Worm (Caenorhabditis elegans) whole organism, young adult: ENCODE measurements around the gene com-1.
A peak's percentile ranks its signal among the peaks of the same experiment; 100 is the strongest.

Experiments used
- B0261.1 ChIP-seq: sonication (generic microtip); optimal IDR thresholded peaks from 2 replicates; lab custom pipeline; 2016; ENCODE audit warnings: mild to moderate bottlenecking, missing genetic modification characterization, moderate library complexity, missing compliant biosample characterization
- C06A6.2 ChIP-seq: fragments of 200-800 bp; sonication (Bioruptor generic); conservative IDR thresholded peaks from 2 replicates; pipeline ENCODE4 v1.3.6; 2022; ENCODE audit warnings: missing genetic modification characterization, missing compliant biosample characterization
- F37B4.10 ChIP-seq: fragments of 200-800 bp; sonication (Bioruptor generic); IDR thresholded peaks from 2 replicates; pipeline ENCODE4 v1.3.6; 2022; ENCODE audit warnings: missing genetic modification characterization, missing compliant biosample characterization
- F57A8.1 ChIP-seq: fragments of 200-800 bp; sonication (Bioruptor generic); optimal IDR thresholded peaks from 2 replicates; lab custom pipeline; 2018; ENCODE audit warnings: mild to moderate bottlenecking, missing genetic modification characterization, moderate library complexity, missing compliant biosample characterization
- K12H6.12 ChIP-seq: fragments of 200-800 bp; sonication (Bioruptor generic); optimal IDR thresholded peaks from 2 replicates; lab custom pipeline; 2018; ENCODE audit warnings: mild to moderate bottlenecking, missing genetic modification characterization, missing compliant biosample characterization
- Y53F4B.3 ChIP-seq: fragments of 200-800 bp; sonication (Bioruptor generic); IDR thresholded peaks from 2 replicates; pipeline ENCODE4 v1.3.6; 2022; ENCODE audit warnings: missing genetic modification reagents, missing genetic modification characterization, missing compliant biosample characterization
- Y95B8A.8 ChIP-seq: fragments of 200-800 bp; sonication (Bioruptor generic); IDR thresholded peaks from 2 replicates; pipeline ENCODE4 v1.3.6; 2022; ENCODE audit warnings: missing genetic modification reagents, missing genetic modification characterization, missing compliant biosample characterization
- ama-1 ChIP-seq, 3 experiments: fragments of 150-350 bp in 1 of 3; sonication (generic microtip) in 2 of 3; optimal IDR thresholded peaks; 2 replicates each; lab custom pipeline; 2014 to 2018; ENCODE audit warnings: missing biosample characterization in 2 of 3, missing genetic modification characterization in 2 of 3, missing genetic modification reagents in 2 of 3
- atf-7 ChIP-seq: sonication (generic microtip); optimal IDR thresholded peaks from 2 replicates; lab custom pipeline; 2017; ENCODE audit warnings: mild to moderate bottlenecking, missing genetic modification characterization, missing compliant biosample characterization
- athp-1 ChIP-seq: sonication (generic microtip); optimal IDR thresholded peaks from 2 replicates; lab custom pipeline; 2017; ENCODE audit warnings: mild to moderate bottlenecking, missing genetic modification characterization, missing compliant biosample characterization
- attf-3 ChIP-seq: fragments of 200-800 bp; sonication (Bioruptor generic); conservative IDR thresholded peaks from 2 replicates; pipeline ENCODE4 v1.3.6; 2022; ENCODE audit warnings: missing genetic modification reagents, missing genetic modification characterization, missing compliant biosample characterization
- attf-5 ChIP-seq: fragments of 200-800 bp; sonication (Bioruptor generic); optimal IDR thresholded peaks from 2 replicates; lab custom pipeline; 2018; ENCODE audit warnings: mild to moderate bottlenecking, missing genetic modification characterization, missing compliant biosample characterization
- attf-6 ChIP-seq: fragments of 200-800 bp; sonication (Bioruptor generic); IDR thresholded peaks from 2 replicates; pipeline ENCODE4 v1.3.6; 2022; ENCODE audit warnings: missing genetic modification reagents, missing genetic modification characterization, missing compliant biosample characterization
- bed-2 ChIP-seq: fragments of 200-800 bp; sonication (Bioruptor generic); IDR thresholded peaks from 2 replicates; pipeline ENCODE4 v1.3.6; 2022; ENCODE audit warnings: missing genetic modification reagents, missing genetic modification characterization, missing compliant biosample characterization
- chd-7 ChIP-seq: sonication (generic microtip); optimal IDR thresholded peaks from 2 replicates; lab custom pipeline; 2016; ENCODE audit warnings: mild to moderate bottlenecking, missing genetic modification characterization, moderate library complexity, missing compliant biosample characterization
- egl-44 ChIP-seq: fragments of 200-800 bp; sonication (Bioruptor generic); IDR thresholded peaks from 2 replicates; pipeline ENCODE4 v1.3.6; 2022; ENCODE audit warnings: missing genetic modification reagents, missing genetic modification characterization, missing compliant biosample characterization
- him-1 ChIP-seq: sonication (generic microtip); optimal IDR thresholded peaks from 2 replicates; lab custom pipeline; 2016; ENCODE audit warnings: missing genotype, missing genetic modification reagents, missing genetic modification characterization, missing compliant biosample characterization
- hlh-26 ChIP-seq: fragments of 200-800 bp; sonication (Bioruptor generic); conservative IDR thresholded peaks from 2 replicates; pipeline ENCODE4 v1.3.6; 2022; ENCODE audit warnings: missing genetic modification reagents, missing genetic modification characterization, missing compliant biosample characterization
- lag-1 ChIP-seq: fragments of 200-800 bp; sonication (Bioruptor generic); IDR thresholded peaks from 2 replicates; pipeline ENCODE4 v1.3.6; 2022; ENCODE audit warnings: missing genetic modification reagents, missing genetic modification characterization, missing compliant biosample characterization
- lsl-1 ChIP-seq: fragments of 200-800 bp; sonication (Bioruptor generic); optimal IDR thresholded peaks from 2 replicates; lab custom pipeline; 2018; ENCODE audit warnings: mild to moderate bottlenecking, missing genetic modification characterization, moderate library complexity, missing compliant biosample characterization
- mcd-1 ChIP-seq: fragments of 200-800 bp; sonication (Bioruptor generic); IDR thresholded peaks from 2 replicates; pipeline ENCODE4 v1.3.6; 2022; ENCODE audit warnings: missing genetic modification reagents, missing genetic modification characterization, missing compliant biosample characterization
- nfya-1 ChIP-seq: sonication (generic microtip); optimal IDR thresholded peaks from 2 replicates; lab custom pipeline; 2017; ENCODE audit warnings: antibody characterized with exemption, missing compliant biosample characterization, missing genetic modification characterization, borderline replicate concordance; ENCODE audit not compliant: insufficient read depth
- nhr-80 ChIP-seq: sonication (generic microtip); optimal IDR thresholded peaks from 2 replicates; lab custom pipeline; 2016; ENCODE audit warnings: missing genetic modification characterization, missing compliant biosample characterization
- pha-4 ChIP-seq: fragments of 150-350 bp; sonication (generic microtip); optimal IDR thresholded peaks from 2 replicates; lab custom pipeline; 2014; ENCODE audit warnings: missing biosample characterization, missing genetic modification reagents, missing genetic modification characterization
- rcor-1 ChIP-seq: fragments of 200-800 bp; sonication (Bioruptor generic); IDR thresholded peaks from 2 replicates; pipeline ENCODE4 v1.3.6; 2022; ENCODE audit warnings: missing genetic modification reagents, missing genetic modification characterization, missing compliant biosample characterization
- snpc-1.3 ChIP-seq: sonication (generic microtip); optimal IDR thresholded peaks from 2 replicates; lab custom pipeline; 2017; ENCODE audit warnings: missing genetic modification characterization, mild to moderate bottlenecking, missing compliant biosample characterization, antibody characterized with exemption, moderate library complexity, missing genotype, missing genetic modification reagents; ENCODE audit not compliant: insufficient read depth
- tbp1 ChIP-seq: fragments of 200-800 bp; sonication (Bioruptor generic); optimal IDR thresholded peaks from 2 replicates; lab custom pipeline; 2018; ENCODE audit warnings: mild to moderate bottlenecking, missing genetic modification characterization, missing compliant biosample characterization
- tlf-1 ChIP-seq: fragments of 200-800 bp; sonication (Bioruptor generic); optimal IDR thresholded peaks from 2 replicates; lab custom pipeline; 2018; ENCODE audit warnings: mild to moderate bottlenecking, missing genetic modification characterization, missing compliant biosample characterization
- zfh-2 ChIP-seq: fragments of 200-800 bp; sonication (Bioruptor generic); conservative IDR thresholded peaks from 2 replicates; pipeline ENCODE4 v1.3.6; 2022; ENCODE audit warnings: missing genetic modification reagents, missing genetic modification characterization, missing compliant biosample characterization
- ztf-22 ChIP-seq: fragments of 200-800 bp; sonication (Bioruptor generic); optimal IDR thresholded peaks from 2 replicates; lab custom pipeline; 2018; ENCODE audit warnings: mild to moderate bottlenecking, missing genetic modification characterization, moderate library complexity, missing compliant biosample characterization
- ztf-26 ChIP-seq: sonication (generic microtip); optimal IDR thresholded peaks from 2 replicates; lab custom pipeline; 2017; ENCODE audit warnings: missing genetic modification characterization, missing compliant biosample characterization
- ztf-28 ChIP-seq: fragments of 200-800 bp; sonication (Bioruptor generic); IDR thresholded peaks from 2 replicates; pipeline ENCODE4 v1.3.6; 2022; ENCODE audit warnings: missing genetic modification reagents, missing genetic modification characterization, missing compliant biosample characterization

The com-1 gene

DNA sequence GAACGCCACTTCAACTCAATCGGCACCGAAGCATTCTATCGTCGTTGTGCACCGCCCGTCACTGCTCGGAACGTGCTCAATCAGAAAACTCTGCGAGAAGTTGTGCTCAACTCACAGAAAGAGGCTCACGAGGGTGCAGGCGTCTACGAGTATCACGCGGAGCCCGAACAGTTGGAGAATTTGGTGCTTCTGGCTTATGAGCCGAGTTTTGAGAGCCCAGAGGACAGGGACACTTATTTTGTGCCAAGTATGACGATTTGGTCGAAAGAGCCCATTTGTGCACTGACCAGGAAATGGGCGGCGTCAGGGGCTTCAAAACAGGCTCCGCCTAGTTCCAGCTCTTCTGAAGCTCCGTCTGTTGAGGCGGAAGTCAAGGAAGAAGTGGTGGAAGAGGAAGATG is 7.3 kb upstream of the com-1 start:
- TF ChIP-seq lsl-1, result no peak
- no peak for TF ChIP-seq C06A6.2 (GFP tag; lab: Robert Waterston, UW)
- no peak for TF ChIP-seq tlf-1
- TF ChIP-seq mcd-1 (GFP tag; lab: Robert Waterston, UW), result no peak
- no peak for TF ChIP-seq zfh-2 (GFP tag; lab: Robert Waterston, UW)
- TF ChIP-seq him-1, result no peak
- TF ChIP-seq ztf-28 (GFP tag; lab: Robert Waterston, UW), result no peak
- TF ChIP-seq attf-6 (GFP tag; lab: Robert Waterston, UW), result no peak
- TF ChIP-seq tbp1, result no peak
- TF ChIP-seq snpc-1.3 (tag; lab: Kevin White, UChicago), result no peak
- no peak for TF ChIP-seq F37B4.10 (GFP tag; lab: Robert Waterston, UW)
- no peak for TF ChIP-seq hlh-26 (GFP tag; lab: Robert Waterston, UW)
- no peak for TF ChIP-seq chd-7
- TF ChIP-seq nfya-1 (tag; lab: Kevin White, UChicago), result no peak
- no peak for TF ChIP-seq B0261.1 (tag; lab: Kevin White, UChicago)
- no peak for TF ChIP-seq ama-1 (optimal IDR thresholded peaks at IDR 0.05; lab: Kevin White, UChicago)
- no peak for TF ChIP-seq ama-1 (GFP tag; optimal IDR thresholded peaks at IDR 0.05; lab: Kevin White, UChicago)
- TF ChIP-seq ztf-22 (GFP tag; lab: Kevin White, UChicago), result no peak
- no peak for TF ChIP-seq bed-2 (GFP tag; lab: Robert Waterston, UW)

DNA sequence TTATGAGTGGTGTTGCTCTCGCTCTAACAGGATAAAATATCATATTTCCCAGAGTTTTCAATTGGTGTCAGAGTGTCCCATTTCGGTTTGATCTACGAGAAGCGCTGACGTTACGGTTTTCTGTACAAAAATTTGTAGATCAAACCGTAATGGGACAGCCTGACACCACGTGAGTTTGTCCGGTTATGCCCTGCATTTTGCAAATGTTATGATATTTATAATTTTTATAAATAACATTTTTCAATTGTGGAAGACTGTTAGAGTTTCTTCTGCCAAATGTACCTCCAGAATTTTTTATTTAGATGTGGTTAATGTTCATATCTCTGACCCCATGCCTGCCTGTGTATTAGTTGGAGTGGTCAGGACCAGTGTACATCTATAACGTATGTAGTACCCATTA is 1.9 kb upstream of the com-1 start, which contains the start of gene fbxb-87:
fbxb-87 (plus strand) TSS at position 301 of the 400 bp plus-strand sequence.
- TF ChIP-seq rcor-1 (GFP tag; lab: Robert Waterston, UW) (no peak), egl-44 (GFP tag; lab: Robert Waterston, UW) (no peak), nhr-80 (tag; lab: Kevin White, UChicago) (no peak), attf-3 (GFP tag; lab: Robert Waterston, UW) (no peak), F57A8.1 (GFP tag; lab: Kevin White, UChicago) (no peak), pha-4 (no peak), lag-1 (GFP tag; lab: Robert Waterston, UW) (no peak), Y95B8A.8 (GFP tag; lab: Robert Waterston, UW) (no peak)

DNA sequence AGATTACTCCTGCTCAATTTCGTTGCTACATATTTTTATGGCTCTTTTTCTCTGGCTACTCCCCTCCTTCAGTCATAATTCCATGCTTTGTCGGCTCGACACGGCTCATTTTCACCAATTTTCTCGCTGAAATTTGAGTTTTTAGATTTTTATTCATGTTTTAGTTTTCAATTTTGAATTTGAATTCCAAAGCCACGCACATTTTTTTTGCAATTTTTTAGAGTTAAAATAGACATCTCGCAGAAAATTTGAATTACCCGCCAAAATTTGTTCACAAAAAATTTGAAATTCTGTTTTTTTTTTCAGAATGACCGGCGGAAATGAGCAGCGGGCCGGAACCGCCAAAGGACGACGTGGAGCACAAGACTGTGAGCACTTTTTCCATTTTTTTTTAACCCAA is 6.2 kb downstream of the com-1 start, which contains the start of gene unc-119:
unc-119 (plus strand) TSS at position 301 of the 400 bp plus-strand sequence.
- no peak for TF ChIP-seq athp-1 (tag; lab: Kevin White, UChicago)

DNA sequence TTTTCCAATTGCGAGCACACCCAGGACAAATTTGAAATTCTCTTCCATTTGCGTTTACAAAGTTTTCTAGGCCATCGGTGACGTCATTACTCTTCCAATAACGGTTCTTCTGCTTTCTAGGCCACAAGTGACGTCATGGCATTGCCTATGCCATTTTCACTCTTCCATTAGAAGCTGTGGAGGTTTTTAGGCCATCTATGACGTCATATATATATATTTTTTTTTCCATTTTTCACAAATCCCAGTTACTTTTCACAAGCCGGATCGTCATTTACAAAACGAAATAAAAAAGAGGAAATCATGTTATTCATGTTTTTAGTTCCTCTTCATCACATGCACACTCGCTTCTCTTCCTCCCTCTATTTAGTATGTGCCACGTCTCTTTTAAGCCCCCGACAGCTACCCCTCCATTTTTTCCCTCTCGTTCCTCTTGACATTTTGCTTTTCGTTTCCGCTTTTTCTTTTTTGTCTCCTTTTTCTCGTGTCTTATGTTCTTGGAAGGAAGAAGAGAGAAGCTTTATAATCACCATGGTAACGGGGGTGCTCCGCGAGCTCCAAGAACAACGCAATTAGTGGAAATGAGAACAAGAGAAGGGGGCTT is 6.9 kb downstream of the com-1 start:
- no peak for TF ChIP-seq ztf-26
- no peak for TF ChIP-seq Y53F4B.3 (GFP tag; lab: Robert Waterston, UW)
- no peak for TF ChIP-seq attf-5 (GFP tag; lab: Kevin White, UChicago)
- peak; percentile 12 for TF ChIP-seq K12H6.12 (tag; lab: Kevin White, UChicago)
- TF ChIP-seq atf-7 (tag; lab: Kevin White, UChicago), result peak; percentile 62
